Worm (Caenorhabditis elegans): ENCODE measurements around the gene K08F4.12.

- no peak for TF ChIP-seq ces-1 (GFP tag; optimal IDR thresholded peaks at IDR 0.05)
- no peak for TF ChIP-seq lin-13 (tag; optimal IDR thresholded peaks at IDR 0.05)
- no peak for TF ChIP-seq ham-2 (GFP tag; optimal IDR thresholded peaks at IDR 0.05)
- TF ChIP-seq zip-8 (tag; optimal IDR thresholded peaks at IDR 0.05): no peak
These were observed 21.1 kb upstream of the K08F4.12 start for ce11 chrIV:10116765-10117164.
